Worm (Caenorhabditis elegans) whole organism, midembryonic: ENCODE measurements around the gene srh-74.

Experiments
- cog-1 ChIP-seq: sonication (generic microtip); optimal IDR thresholded peaks from 2 replicates; lab custom pipeline; 2016; ENCODE audit warnings: missing genetic modification characterization, missing compliant biosample characterization
- flt-1 ChIP-seq: fragments of 200-800 bp; sonication (Bioruptor generic); IDR thresholded peaks from 2 replicates; pipeline ENCODE4 v1.3.6; 2022; ENCODE audit warnings: missing genetic modification characterization, missing compliant biosample characterization
- med-1 ChIP-seq: sonication (generic microtip); optimal IDR thresholded peaks from 2 replicates; lab custom pipeline; 2017; ENCODE audit warnings: missing genetic modification characterization, mild to moderate bottlenecking, missing compliant biosample characterization, antibody characterized with exemption, missing genetic modification reagents; ENCODE audit not compliant: insufficient read depth
- ref-1 ChIP-seq: fragments of 200-800 bp; sonication (Bioruptor generic); conservative IDR thresholded peaks from 2 replicates; pipeline ENCODE4 v1.3.6; 2022; ENCODE audit warnings: missing genetic modification reagents, missing genetic modification characterization, missing compliant biosample characterization
- ztf-23 ChIP-seq: fragments of 200-800 bp; sonication (Bioruptor generic); IDR thresholded peaks from 2 replicates; pipeline ENCODE4 v1.3.6; 2022; ENCODE audit warnings: missing genetic modification reagents, missing genetic modification characterization, missing compliant biosample characterization

ce11 chrV:11087119-11087518 lies 38.5 kb upstream of the srh-74 start:
- TF ChIP-seq flt-1 (GFP tag; lab: Robert Waterston, UW) (no peak), med-1 (GFP tag; lab: Kevin White, UChicago) (no peak), ztf-23 (GFP tag; lab: Robert Waterston, UW) (no peak), cog-1 (tag; lab: Kevin White, UChicago) (no peak), ref-1 (GFP tag; lab: Robert Waterston, UW) (no peak)
